Fruit fly (Drosophila melanogaster) Kc167 (cell line): ENCODE results near the gene Cdk5alpha.

ENCODE experiments used
- Myc ChIP-seq: fragments of >200 bp; optimal IDR thresholded peaks from 2 replicates; lab custom pipeline; 2017; ENCODE audit warnings: missing external identifiers
- Sin3A ChIP-seq: fragments of >200 bp; optimal IDR thresholded peaks from 2 replicates; lab custom pipeline; 2018; ENCODE audit warnings: missing external identifiers
- h ChIP-seq: fragments of >200 bp; optimal IDR thresholded peaks from 3 replicates; lab custom pipeline; 2018; ENCODE audit warnings: missing external identifiers
- psq ChIP-seq: fragments of >200 bp; optimal IDR thresholded peaks from 2 replicates; lab custom pipeline; 2017; ENCODE audit warnings: missing external identifiers
- ttk ChIP-seq: sonication (Bioruptor generic); optimal IDR thresholded peaks from 2 replicates; lab custom pipeline; 2017; ENCODE audit warnings: missing external identifiers

- TF ChIP-seq Sin3A (lab: Kevin White, UChicago) (no peak), ttk (no peak), psq (lab: Kevin White, UChicago) (no peak), h (lab: Kevin White, UChicago) (no peak), Myc (lab: Kevin White, UChicago) (no peak)
Observed at dm6 chr2L:10334213-10334612, 23.5 kb upstream of the Cdk5alpha start.
